Fruit fly (Drosophila melanogaster) whole organism, pupa: Measurements from ENCODE around the gene Akr1B.

Source experiments
- CG10348 ChIP-seq: fragments of 200-800 bp; sonication (Bioruptor generic); IDR thresholded peaks from 2 replicates; pipeline ENCODE4 v1.3.6; 2022; ENCODE audit warnings: missing biosample characterization, missing genetic modification characterization
- CG12605 ChIP-seq: fragments of 200-800 bp; sonication (Bioruptor generic); IDR thresholded peaks from 2 replicates; pipeline ENCODE4 v1.3.6; 2022; ENCODE audit warnings: missing biosample characterization, missing genetic modification characterization
- CG13204 ChIP-seq: fragments of 200-800 bp; sonication (Bioruptor generic); optimal IDR thresholded peaks from 2 replicates; lab custom pipeline; 2018; ENCODE audit warnings: missing biosample characterization, mild to moderate bottlenecking, missing genetic modification characterization, moderate library complexity
- CG14655 ChIP-seq: fragments of 200-800 bp; sonication (Bioruptor generic); optimal IDR thresholded peaks from 3 replicates; lab custom pipeline; 2017; ENCODE audit warnings: mild to moderate bottlenecking, missing biosample characterization, missing genetic modification reagents, missing genetic modification characterization
- CG15710 ChIP-seq: fragments of 200-800 bp; sonication (Bioruptor generic); optimal IDR thresholded peaks from 2 replicates; lab custom pipeline; 2018; ENCODE audit warnings: missing biosample characterization, mild to moderate bottlenecking, missing genetic modification characterization, moderate library complexity
- CG17806 ChIP-seq: fragments of 200-800 bp; sonication (Bioruptor generic); optimal IDR thresholded peaks from 2 replicates; lab custom pipeline; 2018; ENCODE audit warnings: missing biosample characterization, mild to moderate bottlenecking, missing genetic modification characterization, moderate library complexity
- CG32121 ChIP-seq: fragments of 200-800 bp; sonication (Bioruptor generic); IDR thresholded peaks from 2 replicates; pipeline ENCODE4 v1.3.6; 2022; ENCODE audit warnings: missing biosample characterization, missing genetic modification characterization
- CG34367 ChIP-seq: fragments of 200-800 bp; sonication (Bioruptor generic); optimal IDR thresholded peaks from 2 replicates; lab custom pipeline; 2018; ENCODE audit warnings: missing biosample characterization, mild to moderate bottlenecking, missing genetic modification characterization
- CG4496 ChIP-seq: fragments of 200-800 bp; sonication (Bioruptor generic); IDR thresholded peaks from 3 replicates; pipeline ENCODE4 v1.3.6; 2022; ENCODE audit warnings: missing biosample characterization, missing genetic modification characterization
- CG8159 ChIP-seq: fragments of 200-800 bp; sonication (Bioruptor generic); optimal IDR thresholded peaks from 3 replicates; lab custom pipeline; 2018; ENCODE audit warnings: missing biosample characterization, mild to moderate bottlenecking, missing genetic modification characterization, moderate library complexity
- CG8301 ChIP-seq: fragments of 200-800 bp; sonication (Bioruptor generic); optimal IDR thresholded peaks from 2 replicates; lab custom pipeline; 2018; ENCODE audit warnings: missing biosample characterization, mild to moderate bottlenecking, missing genetic modification characterization
- CG9948 ChIP-seq: fragments of 200-800 bp; sonication (Bioruptor generic); optimal IDR thresholded peaks from 2 replicates; lab custom pipeline; 2018; ENCODE audit warnings: missing biosample characterization, mild to moderate bottlenecking, missing genetic modification characterization, moderate library complexity
- D1 ChIP-seq: fragments of 200-800 bp; sonication (Bioruptor generic); optimal IDR thresholded peaks from 2 replicates; lab custom pipeline; 2018; ENCODE audit warnings: missing biosample characterization, mild to moderate bottlenecking, missing genetic modification characterization, moderate library complexity
- EcR ChIP-seq: fragments of 200-800 bp; sonication (Bioruptor generic); optimal IDR thresholded peaks from 3 replicates; lab custom pipeline; 2019; ENCODE audit warnings: missing biosample characterization, missing genetic modification characterization, mild to moderate bottlenecking, moderate library complexity, missing genetic modification reagents
- Ets98B ChIP-seq: fragments of 200-800 bp; sonication (Bioruptor generic); IDR thresholded peaks from 2 replicates; pipeline ENCODE4 v1.3.6; 2022; ENCODE audit warnings: missing biosample characterization, missing genetic modification characterization
- Pif1A ChIP-seq: fragments of 200-800 bp; sonication (Bioruptor generic); optimal IDR thresholded peaks from 3 replicates; lab custom pipeline; 2016; ENCODE audit warnings: missing biosample characterization, missing genetic modification characterization
- Pif1B ChIP-seq: fragments of 200-800 bp; sonication (Bioruptor generic); optimal IDR thresholded peaks from 3 replicates; lab custom pipeline; 2016; ENCODE audit warnings: missing biosample characterization, missing genetic modification characterization
- Snoo ChIP-seq: fragments of 200-800 bp; sonication (Bioruptor generic); optimal IDR thresholded peaks from 3 replicates; lab custom pipeline; 2017; ENCODE audit warnings: missing biosample characterization, mild to moderate bottlenecking, missing genetic modification characterization, inconsistent platforms
- fd96Ca ChIP-seq: fragments of 200-800 bp; sonication (Bioruptor generic); IDR thresholded peaks from 3 replicates; pipeline ENCODE4 v1.3.6; 2022; ENCODE audit warnings: missing biosample characterization, missing genetic modification characterization
- gl ChIP-seq: fragments of 200-800 bp; sonication (Bioruptor generic); optimal IDR thresholded peaks from 2 replicates; lab custom pipeline; 2018; ENCODE audit warnings: missing biosample characterization, mild to moderate bottlenecking, missing genetic modification characterization
- rn ChIP-seq: fragments of 200-800 bp; sonication (Bioruptor generic); IDR thresholded peaks from 2 replicates; pipeline ENCODE4 v1.3.6; 2022; ENCODE audit warnings: missing biosample characterization, missing genetic modification characterization

Akr1B gene

DNA sequence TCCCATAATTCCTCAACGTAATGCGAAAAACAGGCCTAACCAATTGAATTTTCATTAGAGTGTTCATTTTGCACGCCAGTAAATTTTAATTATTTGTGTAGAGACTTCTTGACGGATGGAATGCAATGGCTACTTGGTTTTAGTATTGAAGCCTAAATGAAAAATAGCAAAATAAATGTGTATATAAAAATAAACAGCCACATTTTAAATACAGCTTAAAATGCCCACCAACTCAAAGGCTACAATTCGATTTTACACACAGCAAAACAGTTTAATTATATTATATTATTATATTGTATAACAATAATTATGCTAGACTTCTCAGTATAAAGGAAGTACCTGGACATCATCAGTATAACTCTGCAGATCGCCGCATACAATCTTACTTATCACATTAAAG, at the start of gene Akr1B:
Gene Akr1B, minus strand, starts transcription at position 101 of the 400 bp plus-strand sequence.
- TF ChIP-seq CG17806 = no peak
- TF ChIP-seq Pif1B (GFP tag; lab: Kevin White, UChicago) = no peak
- TF ChIP-seq CG34367 = no peak
- TF ChIP-seq CG10348 (GFP tag; lab: Robert Waterston, UW) = no peak
- TF ChIP-seq CG9948 (tag; lab: Kevin White, UChicago) = no peak
- TF ChIP-seq gl (tag; lab: Kevin White, UChicago) = no peak
- TF ChIP-seq Ets98B (GFP tag; lab: Robert Waterston, UW) = no peak
- no peak for TF ChIP-seq Pif1A
- no peak for TF ChIP-seq CG14655 (GFP tag; lab: Kevin White, UChicago)
- no peak for TF ChIP-seq CG32121 (GFP tag; lab: Robert Waterston, UW)
- no peak for TF ChIP-seq CG4496 (GFP tag; lab: Robert Waterston, UW)
- TF ChIP-seq fd96Ca (GFP tag; lab: Robert Waterston, UW) = no peak
- no peak for TF ChIP-seq CG13204 (GFP tag; lab: Kevin White, UChicago)
- TF ChIP-seq Snoo (tag; lab: Kevin White, UChicago) = no peak

DNA sequence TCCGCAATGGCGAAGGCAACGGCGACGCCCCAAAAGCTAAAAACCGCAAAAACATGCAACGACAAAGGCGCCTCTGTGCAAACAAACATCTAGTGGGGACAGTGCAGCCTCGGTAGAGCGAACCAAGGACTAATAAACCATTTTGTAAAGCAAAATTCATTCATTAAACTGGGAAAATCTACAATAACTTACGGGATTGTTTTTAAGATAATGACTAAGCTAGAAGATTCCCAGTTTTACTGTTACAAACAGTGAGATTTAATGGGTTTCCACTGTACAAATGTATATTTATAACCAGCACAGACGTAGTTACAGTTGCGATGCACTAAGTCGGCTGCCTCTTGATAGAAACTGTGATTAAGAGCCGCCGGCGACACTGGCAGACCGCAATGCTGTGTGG, 32.0 kb upstream of the Akr1B start:
- TF ChIP-seq CG12605 (no peak; the same call in 1 of the 2 replicates), D1 (tag; lab: Kevin White, UChicago) (no peak), Ets98B (GFP tag; lab: Robert Waterston, UW) (peak; percentile 92), CG8159 (tag; lab: Kevin White, UChicago) (peak; percentile 59), CG14655 (GFP tag; lab: Kevin White, UChicago) (peak; percentile 82), Snoo (tag; lab: Kevin White, UChicago) (no peak), CG34367 (peak; percentile 37), CG13204 (GFP tag; lab: Kevin White, UChicago) (no peak), fd96Ca (GFP tag; lab: Robert Waterston, UW) (peak; percentile 91), EcR (GFP tag; lab: Kevin White, UChicago) (no peak), CG17806 (peak; percentile 51), CG8301 (peak; percentile 63), CG9948 (tag; lab: Kevin White, UChicago) (no peak), gl (tag; lab: Kevin White, UChicago) (no peak), CG32121 (GFP tag; lab: Robert Waterston, UW) (peak; percentile 82), CG10348 (GFP tag; lab: Robert Waterston, UW) (peak; percentile 85; the same call in 1 of the 2 replicates), Pif1A (peak; percentile 50), CG15710 (tag; lab: Kevin White, UChicago) (peak; percentile 54), rn (GFP tag; lab: Robert Waterston, UW) (peak; percentile 38; the same call in 1 of the 2 replicates), Pif1B (GFP tag; lab: Kevin White, UChicago) (peak; percentile 7), CG4496 (GFP tag; lab: Robert Waterston, UW) (peak; percentile 93)

DNA sequence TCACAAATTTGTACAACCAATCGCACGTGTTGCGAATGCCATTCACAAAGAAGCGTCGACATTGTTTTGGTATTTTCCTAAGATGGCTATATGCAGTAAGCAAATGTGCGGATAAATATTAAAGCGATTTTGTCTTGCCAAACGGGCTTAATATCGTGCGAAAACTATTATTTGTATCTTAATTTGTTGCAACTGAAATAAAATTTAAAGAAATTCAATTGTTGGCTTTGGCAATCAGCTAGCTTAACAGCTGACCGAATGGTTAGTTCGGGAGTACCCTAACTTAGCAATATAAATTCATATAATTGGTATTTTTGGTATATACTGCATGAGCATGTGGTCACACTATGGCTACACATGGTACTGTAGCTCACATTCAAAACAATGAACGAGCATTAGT, 24.2 kb upstream of the Akr1B start, which contains the start of the genes RIOK1 and Polr3H:
Gene RIOK1, minus strand, starts transcription at position 65 of the 400 bp plus-strand sequence.
Gene Polr3H, plus strand, starts transcription at position 347 of the 400 bp plus-strand sequence.
- TF ChIP-seq CG12605 (no peak), gl (tag; lab: Kevin White, UChicago) (no peak), CG10348 (GFP tag; lab: Robert Waterston, UW) (no peak), CG9948 (tag; lab: Kevin White, UChicago) (no peak), Snoo (tag; lab: Kevin White, UChicago) (no peak), CG32121 (GFP tag; lab: Robert Waterston, UW) (no peak; the same call in 1 of the 2 replicates), CG8301 (no peak), CG34367 (peak; percentile 28), rn (GFP tag; lab: Robert Waterston, UW) (no peak), CG14655 (GFP tag; lab: Kevin White, UChicago) (no peak), D1 (tag; lab: Kevin White, UChicago) (no peak), CG4496 (GFP tag; lab: Robert Waterston, UW) (peak; percentile 30; the same call in 1 of the 3 replicates), Ets98B (GFP tag; lab: Robert Waterston, UW) (peak; percentile 60), CG13204 (GFP tag; lab: Kevin White, UChicago) (no peak), CG15710 (tag; lab: Kevin White, UChicago) (no peak), Pif1B (GFP tag; lab: Kevin White, UChicago) (no peak), CG17806 (no peak), fd96Ca (GFP tag; lab: Robert Waterston, UW) (peak; percentile 66; the same call in 2 of the 3 replicates), CG8159 (tag; lab: Kevin White, UChicago) (no peak), EcR (GFP tag; lab: Kevin White, UChicago) (no peak), Pif1A (no peak)

DNA sequence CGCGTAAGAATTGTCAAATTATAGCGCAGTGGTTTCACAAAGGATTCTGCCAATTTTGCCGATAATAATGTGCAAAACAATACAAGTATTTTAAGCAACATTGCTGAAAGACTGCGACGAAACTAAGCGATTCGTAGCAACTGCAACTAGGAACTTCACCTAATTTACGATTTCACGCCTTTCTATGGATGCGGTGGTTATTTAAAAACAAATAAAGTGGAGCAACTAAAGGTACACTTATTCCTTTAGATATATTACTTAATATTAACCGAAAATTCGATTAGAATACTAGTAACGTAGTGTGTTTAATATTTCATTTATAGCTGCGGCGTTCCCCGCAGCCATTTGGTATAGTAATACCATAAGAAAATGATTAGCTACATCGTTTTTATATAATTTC, 21.8 kb upstream of the Akr1B start, which contains the start of gene CG6071:
Gene CG6071, minus strand, starts transcription at position 101 of the 400 bp plus-strand sequence.
- TF ChIP-seq CG8301 = no peak
- no peak for TF ChIP-seq CG8159 (tag; lab: Kevin White, UChicago)
- no peak for TF ChIP-seq D1 (tag; lab: Kevin White, UChicago)
- TF ChIP-seq CG17806 = no peak
- no peak for TF ChIP-seq CG15710 (tag; lab: Kevin White, UChicago)
- TF ChIP-seq fd96Ca (GFP tag; lab: Robert Waterston, UW) = no peak
- TF ChIP-seq EcR (GFP tag; lab: Kevin White, UChicago) = no peak
- TF ChIP-seq Snoo (tag; lab: Kevin White, UChicago) = no peak
- no peak for TF ChIP-seq CG14655 (GFP tag; lab: Kevin White, UChicago)
- no peak for TF ChIP-seq CG12605
- no peak for TF ChIP-seq Ets98B (GFP tag; lab: Robert Waterston, UW)
- TF ChIP-seq CG32121 (GFP tag; lab: Robert Waterston, UW) = no peak
- no peak for TF ChIP-seq CG9948 (tag; lab: Kevin White, UChicago)
- no peak for TF ChIP-seq CG13204 (GFP tag; lab: Kevin White, UChicago)
- TF ChIP-seq CG4496 (GFP tag; lab: Robert Waterston, UW) = no peak
- TF ChIP-seq gl (tag; lab: Kevin White, UChicago) = no peak
- TF ChIP-seq rn (GFP tag; lab: Robert Waterston, UW) = no peak
- TF ChIP-seq Pif1A = no peak

DNA sequence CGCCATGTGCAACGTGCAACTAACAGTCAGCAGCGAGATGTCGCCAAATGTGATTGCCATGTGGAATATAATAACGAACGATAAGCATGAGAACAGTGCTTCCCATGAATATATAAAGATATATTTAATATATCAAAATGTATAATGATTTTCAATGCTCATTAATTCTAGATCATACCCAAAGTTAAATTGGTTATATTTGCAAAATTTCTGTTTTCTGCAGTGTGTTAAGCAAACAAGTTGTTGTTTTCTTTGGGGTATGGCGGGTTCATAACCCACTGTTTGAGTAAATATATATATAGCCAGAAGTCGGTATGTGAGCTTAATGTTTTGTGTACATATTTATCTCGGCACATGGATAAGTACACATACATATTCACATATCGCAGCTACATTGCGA, 12.6 kb upstream of the Akr1B start:
- TF ChIP-seq CG15710 (tag; lab: Kevin White, UChicago) (no peak), CG32121 (GFP tag; lab: Robert Waterston, UW) (peak; percentile 51), CG8301 (no peak), CG9948 (tag; lab: Kevin White, UChicago) (no peak), CG13204 (GFP tag; lab: Kevin White, UChicago) (no peak), Pif1B (GFP tag; lab: Kevin White, UChicago) (no peak), CG14655 (GFP tag; lab: Kevin White, UChicago) (no peak), CG17806 (no peak), EcR (GFP tag; lab: Kevin White, UChicago) (no peak), CG34367 (no peak), Pif1A (no peak), CG10348 (GFP tag; lab: Robert Waterston, UW) (no peak), CG8159 (tag; lab: Kevin White, UChicago) (peak; percentile 47), CG12605 (no peak), CG4496 (GFP tag; lab: Robert Waterston, UW) (peak; percentile 60; the same call in 1 of the 3 replicates), Ets98B (GFP tag; lab: Robert Waterston, UW) (peak; percentile 31; the same call in 1 of the 2 replicates)
